Worm (Caenorhabditis elegans) whole organism, midembryonic: ENCODE measurements around the gene Y60C6A.3.

ENCODE experiments used
- cog-1 ChIP-seq: sonication (generic microtip); optimal IDR thresholded peaks from 2 replicates; lab custom pipeline; 2016; ENCODE audit warnings: missing genetic modification characterization, missing compliant biosample characterization
- flt-1 ChIP-seq: fragments of 200-800 bp; sonication (Bioruptor generic); IDR thresholded peaks from 2 replicates; pipeline ENCODE4 v1.3.6; 2022; ENCODE audit warnings: missing genetic modification characterization, missing compliant biosample characterization
- klf-2 ChIP-seq: fragments of 200-800 bp; sonication (Bioruptor generic); conservative IDR thresholded peaks from 2 replicates; pipeline ENCODE4 v1.3.6; 2022; ENCODE audit warnings: missing genetic modification reagents, missing genetic modification characterization, missing compliant biosample characterization
- ref-1 ChIP-seq: fragments of 200-800 bp; sonication (Bioruptor generic); conservative IDR thresholded peaks from 2 replicates; pipeline ENCODE4 v1.3.6; 2022; ENCODE audit warnings: missing genetic modification reagents, missing genetic modification characterization, missing compliant biosample characterization
- tab-1 ChIP-seq: fragments of 200-800 bp; sonication (Bioruptor generic); IDR thresholded peaks from 2 replicates; pipeline ENCODE4 v1.3.6; 2022; ENCODE audit warnings: missing genetic modification characterization, missing compliant biosample characterization
- ztf-23 ChIP-seq: fragments of 200-800 bp; sonication (Bioruptor generic); IDR thresholded peaks from 2 replicates; pipeline ENCODE4 v1.3.6; 2022; ENCODE audit warnings: missing genetic modification reagents, missing genetic modification characterization, missing compliant biosample characterization
- ztf-29 ChIP-seq: fragments of 200-800 bp; sonication (Bioruptor generic); IDR thresholded peaks from 2 replicates; pipeline ENCODE4 v1.3.6; 2022; ENCODE audit warnings: missing genetic modification reagents, missing genetic modification characterization, missing compliant biosample characterization

DNA sequence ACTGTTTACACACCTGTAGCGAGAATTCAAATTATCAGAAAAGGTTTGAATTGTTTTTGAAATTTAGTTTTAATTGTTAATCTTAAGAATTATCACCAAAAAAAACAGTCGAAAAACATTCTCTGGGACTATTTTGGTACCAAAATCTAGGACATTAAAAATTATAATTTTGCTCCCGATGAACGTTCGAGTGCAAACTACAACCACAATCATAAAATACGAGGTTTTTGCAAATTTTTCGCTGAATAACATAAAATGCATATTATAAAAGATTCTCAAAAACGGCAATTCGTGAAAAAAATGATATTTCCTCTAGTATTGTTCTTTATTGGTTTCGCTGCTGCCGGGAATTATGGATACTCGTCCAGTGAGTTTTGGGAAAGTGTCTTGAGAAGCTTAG lies 4.8 kb downstream of the Y60C6A.3 start, which contains the start of gene R02F11.12:
- TF ChIP-seq ztf-23 = no peak
- TF ChIP-seq tab-1 (GFP tag; lab: Robert Waterston, UW) = no peak
- TF ChIP-seq ref-1 (GFP tag; lab: Robert Waterston, UW) = no peak
- TF ChIP-seq klf-2 = no peak
- TF ChIP-seq ztf-29 = no peak
- no peak for TF ChIP-seq flt-1 (GFP tag; lab: Robert Waterston, UW)
- TF ChIP-seq cog-1 = no peak
